Fruit fly (Drosophila melanogaster) whole organism, embryonic: ENCODE measurements around the gene Nprl3.

Experiments
- Awh ChIP-seq: fragments of 200-800 bp; sonication (Bioruptor generic); IDR thresholded peaks from 2 replicates; pipeline ENCODE4, ENCODE4 v1.3.6; 2022; ENCODE audit warnings: missing biosample characterization, missing genetic modification characterization
- BtbVII ChIP-seq: fragments of 200-800 bp; sonication (Bioruptor generic); optimal IDR thresholded peaks from 3 replicates; lab custom pipeline; 2017; ENCODE audit warnings: missing biosample characterization, mild to moderate bottlenecking, missing genetic modification characterization
- CG10543 ChIP-seq: fragments of 200-800 bp; sonication (Bioruptor generic); optimal IDR thresholded peaks from 3 replicates; lab custom pipeline; 2017; ENCODE audit warnings: missing biosample characterization, mild to moderate bottlenecking, missing genetic modification characterization, moderate library complexity
- CG11398 ChIP-seq: fragments of 200-800 bp; sonication (Bioruptor generic); optimal IDR thresholded peaks from 2 replicates; lab custom pipeline; 2016; ENCODE audit warnings: missing biosample characterization, missing genetic modification characterization
- CG11456 ChIP-seq: fragments of 200-800 bp; sonication (Bioruptor generic); IDR thresholded peaks from 3 replicates; pipeline ENCODE4 v1.3.6; 2022; ENCODE audit warnings: missing biosample characterization, missing genetic modification characterization
- CG15011 ChIP-seq: fragments of 200-800 bp; sonication (Bioruptor generic); optimal IDR thresholded peaks from 3 replicates; lab custom pipeline; 2018; ENCODE audit warnings: missing biosample characterization, mild to moderate bottlenecking, missing genetic modification characterization
- CG15479 ChIP-seq: fragments of 200-800 bp; sonication (Bioruptor generic); optimal IDR thresholded peaks from 3 replicates; lab custom pipeline; 2019; ENCODE audit warnings: missing biosample characterization, mild to moderate bottlenecking, missing genetic modification characterization, moderate library complexity
- CG1792 ChIP-seq: fragments of 200-800 bp; sonication (Bioruptor generic); optimal IDR thresholded peaks from 2 replicates; lab custom pipeline; 2016; ENCODE audit warnings: missing biosample characterization, missing genetic modification characterization
- CG30020 ChIP-seq: fragments of 200-800 bp; optimal IDR thresholded peaks from 2 replicates; lab custom pipeline; 2019; ENCODE audit warnings: missing biosample characterization, mild to moderate bottlenecking, missing genetic modification characterization, moderate library complexity
- CG4360 ChIP-seq: fragments of 200-800 bp; sonication (Bioruptor generic); IDR thresholded peaks from 2 replicates; pipeline ENCODE4 v1.3.6; 2022; ENCODE audit warnings: missing biosample characterization, missing genetic modification characterization
- CG4707 ChIP-seq: fragments of 200-800 bp; sonication (Bioruptor generic); optimal IDR thresholded peaks from 2 replicates; lab custom pipeline; 2018; ENCODE audit warnings: missing biosample characterization, mild to moderate bottlenecking, missing genetic modification characterization, moderate library complexity
- CG5245 ChIP-seq: fragments of 200-800 bp; sonication (Bioruptor generic); optimal IDR thresholded peaks from 3 replicates; lab custom pipeline; 2016; ENCODE audit warnings: missing biosample characterization, missing genetic modification characterization
- CG6791 ChIP-seq: fragments of 200-800 bp; sonication (Bioruptor generic); IDR thresholded peaks from 3 replicates; pipeline ENCODE4 v1.3.6; 2022; ENCODE audit warnings: missing biosample characterization, missing genetic modification characterization; ENCODE audit not compliant: partially characterized antibody
- CG7357 ChIP-seq: fragments of 200-800 bp; sonication (Bioruptor generic); IDR thresholded peaks from 3 replicates; pipeline ENCODE4 v1.3.6; 2022; ENCODE audit warnings: missing biosample characterization, missing genetic modification characterization
- CG7928 ChIP-seq: fragments of 200-800 bp; sonication (Bioruptor generic); optimal IDR thresholded peaks from 2 replicates; lab custom pipeline; 2017; ENCODE audit warnings: missing biosample characterization, mild to moderate bottlenecking, missing genetic modification characterization
- CG7987 ChIP-seq: fragments of 200-800 bp; sonication (Bioruptor generic); optimal IDR thresholded peaks from 2 replicates; lab custom pipeline; 2018; ENCODE audit warnings: missing biosample characterization, mild to moderate bottlenecking, missing genetic modification characterization, moderate library complexity
- Dip3 ChIP-seq: fragments of 200-800 bp; sonication (Bioruptor generic); optimal IDR thresholded peaks from 3 replicates; lab custom pipeline; 2016; ENCODE audit warnings: missing biosample characterization, missing genetic modification characterization
- Eip74EF ChIP-seq, 2 experiments: fragments of 200-800 bp in 1 of 2; fragments of >200 bp in 1 of 2; sonication (Bioruptor generic) in 1 of 2; optimal IDR thresholded peaks; 2 replicates each; lab custom pipeline; 2017 to 2019; ENCODE audit warnings: missing biosample characterization in 2 of 2, missing genetic modification characterization in 2 of 2, mild to moderate bottlenecking in 1 of 2, moderate library complexity in 1 of 2
- Hr51 ChIP-seq, 2 experiments: fragments of 200-800 bp; sonication (Bioruptor generic); optimal IDR thresholded peaks; 2 replicates in 1 of 2; 3 replicates in 1 of 2; lab custom pipeline; 2016 to 2018; ENCODE audit warnings: missing biosample characterization in 2 of 2, missing genetic modification characterization in 2 of 2, mild to moderate bottlenecking in 1 of 2, moderate library complexity in 1 of 2
- Hr78 ChIP-seq, 2 experiments: fragments of 200-800 bp in 1 of 2; fragments of >200 bp in 1 of 2; sonication (Bioruptor generic) in 1 of 2; optimal IDR thresholded peaks; 2 replicates each; lab custom pipeline; 2017 to 2019; ENCODE audit warnings: missing biosample characterization in 2 of 2, missing genetic modification characterization in 2 of 2, mild to moderate bottlenecking in 1 of 2, moderate library complexity in 1 of 2
- Lpt ChIP-seq: fragments of >200 bp; optimal IDR thresholded peaks from 2 replicates; lab custom pipeline; 2018; ENCODE audit warnings: missing biosample characterization, missing genetic modification characterization
- NC2α ChIP-seq: fragments of 200-800 bp; sonication (Bioruptor generic); optimal IDR thresholded peaks from 2 replicates; lab custom pipeline; 2016; ENCODE audit warnings: missing biosample characterization, missing genetic modification characterization
- Ravus ChIP-seq: fragments of 200-800 bp; sonication (Bioruptor generic); IDR thresholded peaks from 2 replicates; pipeline ENCODE4 v1.3.6; 2022; ENCODE audit warnings: missing biosample characterization, missing genetic modification characterization
- Side ChIP-seq: fragments of 200-800 bp; sonication (Bioruptor generic); optimal IDR thresholded peaks from 2 replicates; lab custom pipeline; 2016; ENCODE audit warnings: missing biosample characterization, missing genetic modification characterization
- Ssrp ChIP-seq: fragments of 200-800 bp; sonication (Bioruptor generic); optimal IDR thresholded peaks from 2 replicates; lab custom pipeline; 2018; ENCODE audit warnings: missing biosample characterization, mild to moderate bottlenecking, missing genetic modification characterization, moderate library complexity
- bab2 ChIP-seq: fragments of 200-800 bp; sonication (Bioruptor generic); optimal IDR thresholded peaks from 2 replicates; lab custom pipeline; 2016; ENCODE audit warnings: missing biosample characterization, missing genetic modification characterization
- bigmax ChIP-seq: fragments of 200-800 bp; sonication (Bioruptor generic); optimal IDR thresholded peaks from 2 replicates; lab custom pipeline; 2018; ENCODE audit warnings: missing biosample characterization, mild to moderate bottlenecking, missing genetic modification characterization
- cg ChIP-seq: fragments of 200-800 bp; sonication (Bioruptor generic); optimal IDR thresholded peaks from 3 replicates; lab custom pipeline; 2019; ENCODE audit warnings: missing biosample characterization, mild to moderate bottlenecking, missing genetic modification characterization, moderate library complexity
- chn ChIP-seq: fragments of 200-800 bp; sonication (Bioruptor generic); optimal IDR thresholded peaks from 2 replicates; lab custom pipeline; 2016; ENCODE audit warnings: missing biosample characterization, missing genetic modification characterization
- crc ChIP-seq: fragments of 200-800 bp; sonication (Bioruptor generic); optimal IDR thresholded peaks from 2 replicates; lab custom pipeline; 2016; ENCODE audit warnings: missing biosample characterization, missing genetic modification characterization
- cwo ChIP-seq: fragments of 200-800 bp; sonication (Bioruptor generic); optimal IDR thresholded peaks from 3 replicates; lab custom pipeline; 2017; ENCODE audit warnings: missing biosample characterization, missing genetic modification characterization, mild to moderate bottlenecking, moderate library complexity, missing genetic modification reagents
- dimm ChIP-seq: fragments of 200-800 bp; sonication (Bioruptor generic); IDR thresholded peaks from 2 replicates; pipeline ENCODE4 v1.3.6; 2022; ENCODE audit warnings: missing biosample characterization, missing genetic modification characterization
- en ChIP-seq: fragments of 200-800 bp; sonication (Bioruptor generic); optimal IDR thresholded peaks from 2 replicates; lab custom pipeline; 2016; ENCODE audit warnings: missing biosample characterization, missing genetic modification characterization
- eve ChIP-seq, 2 experiments: fragments of >200 bp; optimal IDR thresholded peaks; 2 replicates each; lab custom pipeline; 2017; ENCODE audit warnings: missing biosample characterization in 2 of 2, missing genetic modification characterization in 2 of 2
- ewg ChIP-seq: fragments of 200-800 bp; sonication (Bioruptor generic); optimal IDR thresholded peaks from 3 replicates; lab custom pipeline; 2017; ENCODE audit warnings: mild to moderate bottlenecking, missing biosample characterization, missing genetic modification reagents, missing genetic modification characterization
- fd3F ChIP-seq: fragments of 200-800 bp; sonication (Bioruptor generic); optimal IDR thresholded peaks from 2 replicates; lab custom pipeline; 2018; ENCODE audit warnings: missing biosample characterization, mild to moderate bottlenecking, missing genetic modification characterization, moderate library complexity
- ftz-f1 ChIP-seq: fragments of 200-800 bp; sonication (Bioruptor generic); optimal IDR thresholded peaks from 2 replicates; lab custom pipeline; 2016; ENCODE audit warnings: missing biosample characterization, missing genetic modification characterization
- ham ChIP-seq: fragments of 200-800 bp; sonication (Bioruptor generic); IDR thresholded peaks from 2 replicates; pipeline ENCODE4 v1.3.6; 2022; ENCODE audit warnings: missing biosample characterization, missing genetic modification characterization
- lmd ChIP-seq: fragments of 200-800 bp; sonication (Bioruptor generic); IDR thresholded peaks from 2 replicates; pipeline ENCODE4 v1.3.6; 2022; ENCODE audit warnings: missing biosample characterization, missing genetic modification characterization
- lola ChIP-seq, 3 experiments: fragments of >200 bp in 2 of 3; fragments of 200-800 bp in 1 of 3; sonication (Bioruptor generic) in 1 of 3; optimal IDR thresholded peaks; 2 replicates each; lab custom pipeline; 2017 to 2019; ENCODE audit warnings: missing biosample characterization in 3 of 3, missing genetic modification characterization in 3 of 3, mild to moderate bottlenecking in 1 of 3, moderate library complexity in 1 of 3
- nom ChIP-seq: fragments of 200-800 bp; sonication (Bioruptor generic); optimal IDR thresholded peaks from 2 replicates; lab custom pipeline; 2017; ENCODE audit warnings: missing biosample characterization, missing genetic modification characterization, mild to moderate bottlenecking, moderate library complexity, missing genetic modification reagents
- pho ChIP-seq: fragments of 200-800 bp; sonication (Bioruptor generic); optimal IDR thresholded peaks from 2 replicates; lab custom pipeline; 2016; ENCODE audit warnings: missing biosample characterization, missing genetic modification characterization
- pros ChIP-seq: fragments of 200-800 bp; sonication (Bioruptor generic); optimal IDR thresholded peaks from 3 replicates; lab custom pipeline; 2019; ENCODE audit warnings: missing biosample characterization, mild to moderate bottlenecking, missing genetic modification characterization, moderate library complexity
- unpg ChIP-seq: fragments of 200-800 bp; sonication (Bioruptor generic); optimal IDR thresholded peaks from 3 replicates; lab custom pipeline; 2018; ENCODE audit warnings: missing biosample characterization, mild to moderate bottlenecking, missing genetic modification characterization, moderate library complexity
- vnd ChIP-seq: fragments of 200-800 bp; sonication (Bioruptor generic); IDR thresholded peaks from 3 replicates; pipeline ENCODE4 v1.3.6; 2022; ENCODE audit warnings: missing biosample characterization, missing genetic modification characterization; ENCODE audit not compliant: partially characterized antibody
- wek ChIP-seq: fragments of 200-800 bp; sonication (Bioruptor generic); optimal IDR thresholded peaks from 3 replicates; lab custom pipeline; 2018; ENCODE audit warnings: missing biosample characterization, mild to moderate bottlenecking, missing genetic modification characterization, moderate library complexity
- wor ChIP-seq: fragments of 200-800 bp; sonication (Bioruptor generic); IDR thresholded peaks from 2 replicates; pipeline ENCODE4 v1.3.6; 2022; ENCODE audit warnings: missing biosample characterization, missing genetic modification characterization

Gene Nprl3

DNA sequence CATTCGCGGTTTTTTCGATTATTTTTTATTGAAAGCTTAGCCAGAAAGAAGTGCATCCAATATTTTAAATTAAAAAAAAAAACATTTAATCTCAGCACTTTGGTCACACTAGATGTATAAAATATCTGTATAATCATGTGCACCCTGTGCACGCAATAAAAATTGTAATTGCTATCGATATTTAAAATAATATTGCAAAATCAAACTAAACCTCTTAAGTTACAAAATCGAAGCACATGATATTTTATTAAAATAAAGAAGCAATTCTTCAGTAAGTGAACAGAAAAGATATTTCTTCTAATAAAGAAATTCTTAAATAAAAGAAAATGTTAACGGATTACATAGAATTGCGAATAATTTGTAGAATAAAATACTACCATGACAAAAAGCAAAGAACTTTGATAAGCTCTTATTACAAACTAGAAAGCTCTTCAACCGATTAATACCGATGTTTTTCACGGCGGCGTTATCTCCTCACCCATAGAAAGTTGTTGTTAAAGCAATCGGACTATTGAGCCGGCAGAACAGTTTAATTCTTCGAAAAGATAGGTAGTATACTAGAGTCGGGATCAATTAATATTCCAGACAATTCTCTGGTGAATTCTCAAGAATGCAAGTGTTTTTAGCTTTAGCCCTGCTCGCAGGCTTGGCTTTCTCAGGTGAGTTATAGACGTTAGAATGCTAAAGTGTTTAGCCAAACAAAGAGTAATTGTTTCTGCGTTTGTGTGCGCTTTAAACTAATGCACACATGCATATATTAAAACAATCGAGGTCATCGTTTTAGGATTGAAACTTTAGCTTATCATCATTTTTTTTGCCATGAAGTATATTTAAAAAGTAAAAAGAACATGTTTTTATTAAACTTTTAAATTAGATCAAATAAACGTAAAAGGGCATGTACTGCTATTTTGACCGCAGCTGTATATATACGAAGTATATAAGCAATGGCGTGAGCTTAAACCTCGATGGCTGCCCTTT lies 7.6 kb downstream of the Nprl3 start, which contains the start of gene CtsK1 (continued):
- TF ChIP-seq cg (GFP tag; lab: Kevin White, UChicago) (peak; percentile 15), unpg (GFP tag; lab: Kevin White, UChicago) (peak; percentile 22), BtbVII (no peak), CG1792 (no peak), dimm (GFP tag; lab: Robert Waterston, UW) (no peak), CG4360 (GFP tag; lab: Robert Waterston, UW) (no peak), Ssrp (tag; lab: Kevin White, UChicago) (no peak), Eip74EF (GFP tag; optimal IDR thresholded peaks at IDR 0.05; lab: Kevin White, UChicago) (no peak), cwo (GFP tag; lab: Kevin White, UChicago) (no peak), eve (GFP tag; optimal IDR thresholded peaks at IDR 0.05; lab: Kevin White, UChicago) (no peak), CG6791 (GFP tag; lab: Robert Waterston, UW) (peak; percentile 53; the same call in 1 of the 3 replicates), Awh (GFP tag; lab: Robert Waterston, UW) (no peak), Hr78 (GFP tag; optimal IDR thresholded peaks at IDR 0.05; lab: Kevin White, UChicago) (no peak), wek (GFP tag; lab: Kevin White, UChicago) (no peak), crc (no peak), CG4707 (GFP tag; lab: Kevin White, UChicago) (no peak), pho (GFP tag; lab: Kevin White, UChicago) (no peak), Side (GFP tag; lab: Kevin White, UChicago) (no peak), bigmax (GFP tag; lab: Kevin White, UChicago) (no peak), CG7928 (GFP tag; lab: Kevin White, UChicago) (no peak), CG15479 (GFP tag; lab: Kevin White, UChicago) (no peak), CG30020 (tag; lab: Kevin White, UChicago) (peak; percentile 8), CG11456 (GFP tag; lab: Robert Waterston, UW) (no peak), nom (GFP tag; lab: Kevin White, UChicago) (peak; percentile 54), wor (GFP tag; lab: Robert Waterston, UW) (no peak), lmd (GFP tag; lab: Robert Waterston, UW) (0 out of 2 replicates have a peak, but pooled peaks have one; percentile 13), chn (GFP tag; lab: Kevin White, UChicago) (no peak), bab2 (GFP tag; lab: Kevin White, UChicago) (no peak), Hr51 (GFP tag; optimal IDR thresholded peaks at IDR 0.05; lab: Kevin White, UChicago) (peak in 1 of 2 experiments; percentile 25), Ravus (GFP tag; lab: Robert Waterston, UW) (no peak), CG11398 (no peak), ham (GFP tag; lab: Robert Waterston, UW) (no peak), NC2α (GFP tag; lab: Kevin White, UChicago) (no peak), Dip3 (GFP tag; lab: Kevin White, UChicago) (no peak), Lpt (no peak), fd3F (GFP tag; lab: Kevin White, UChicago) (no peak), lola (GFP tag; optimal IDR thresholded peaks at IDR 0.05; lab: Kevin White, UChicago) (no peak), pros (no peak), CG15011 (no peak), CG10543 (no peak), vnd (GFP tag; lab: Robert Waterston, UW) (peak; percentile 61), CG5245 (GFP tag; lab: Kevin White, UChicago) (no peak), ftz-f1 (GFP tag; lab: Kevin White, UChicago) (no peak), en (GFP tag; lab: Kevin White, UChicago) (no peak), CG7987 (GFP tag; lab: Kevin White, UChicago) (no peak), CG7357 (GFP tag; lab: Robert Waterston, UW) (no peak), ewg (GFP tag; lab: Kevin White, UChicago) (no peak)
